Worm (Caenorhabditis elegans) whole organism, L4/young adult: ENCODE results near the gene hpa-1.

Experiments used
- W03F9.2 ChIP-seq: fragments of 150-350 bp; optimal IDR thresholded peaks from 2 replicates; lab custom pipeline; 2014; ENCODE audit warnings: missing biosample characterization, missing genetic modification characterization
- dao-5 ChIP-seq: sonication (generic microtip); optimal IDR thresholded peaks from 2 replicates; lab custom pipeline; 2016; ENCODE audit warnings: missing genotype, missing genetic modification characterization, moderate library complexity, missing compliant biosample characterization
- him-1 ChIP-seq: sonication (generic microtip); optimal IDR thresholded peaks from 2 replicates; lab custom pipeline; 2016; ENCODE audit warnings: missing genotype, missing genetic modification reagents, missing genetic modification characterization, missing compliant biosample characterization

Gene hpa-1

ce11 chrIV:16233028-16233427 is at the start of gene hpa-1, which contains the start of gene irld-39:
Gene hpa-1, minus strand, starts transcription at chrIV:16233128.
Gene irld-39, plus strand, starts transcription at chrIV:16233148.
- no peak for TF ChIP-seq dao-5
- no peak for TF ChIP-seq him-1
- TF ChIP-seq W03F9.2 (tag; lab: Kevin White, UChicago): no peak

DNA sequence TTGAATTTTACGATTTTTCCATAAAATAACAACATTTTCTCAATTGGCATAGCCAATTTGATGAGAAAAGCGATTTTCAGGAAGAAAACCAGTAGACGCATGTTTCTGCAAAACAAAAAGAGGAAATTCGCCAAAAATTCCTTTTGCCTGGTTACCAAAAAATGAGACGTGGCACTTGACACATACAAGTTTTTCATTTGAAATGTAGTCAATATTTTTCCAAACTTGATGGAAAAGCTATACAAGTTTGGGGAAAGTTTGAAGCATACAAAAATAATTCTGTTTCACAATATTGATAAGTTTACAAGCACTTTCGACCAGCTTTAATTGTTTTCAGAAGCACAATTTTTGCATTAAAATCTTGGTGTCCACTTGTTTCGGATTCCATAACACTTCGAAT is 47.7 kb upstream of the hpa-1 start, which contains the start of gene clec-191:
Gene clec-191 (minus strand): TSS at position 101 of the 400 bp plus-strand sequence.
- TF ChIP-seq W03F9.2 (tag; lab: Kevin White, UChicago) (no peak), him-1 (no peak), dao-5 (no peak)

- no peak for TF ChIP-seq W03F9.2 (tag; lab: Kevin White, UChicago)
- TF ChIP-seq him-1: no peak
- TF ChIP-seq dao-5: no peak
Observed at ce11 chrIV:16277902-16278301, 45.0 kb upstream of the hpa-1 start, which contains the start of gene ccch-2. Gene ccch-2, plus strand, starts transcription at chrIV:16278202.

ce11 chrIV:16277291-16277690 is 44.4 kb upstream of the hpa-1 start, which contains the start of gene F38C2.7:
Gene F38C2.7, minus strand, starts transcription at chrIV:16277391.
- TF ChIP-seq W03F9.2 (tag; lab: Kevin White, UChicago) (no peak), him-1 (no peak), dao-5 (no peak)

DNA sequence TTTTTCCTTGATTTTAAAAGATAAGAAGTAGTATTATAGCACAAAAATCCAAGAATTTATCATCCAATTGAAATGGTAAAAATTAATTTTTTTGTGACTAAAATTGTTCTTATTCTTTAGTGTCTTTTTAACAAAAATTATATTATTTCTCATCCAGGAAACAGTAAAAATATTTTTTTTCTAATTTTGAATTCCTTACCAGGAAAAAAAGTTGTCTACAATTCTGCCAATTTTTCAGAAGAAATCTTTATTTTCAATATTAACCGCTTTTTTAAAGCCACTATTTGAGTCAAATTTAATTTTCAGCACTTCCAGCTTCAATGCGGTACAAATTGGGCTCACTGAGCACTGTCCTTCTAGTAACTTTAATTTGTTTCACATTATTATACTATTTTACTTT is 38.0 kb upstream of the hpa-1 start, which contains the start of gene F38C2.4:
Gene F38C2.4 (plus strand): TSS at position 301 of the 400 bp plus-strand sequence.
- TF ChIP-seq W03F9.2 (tag; lab: Kevin White, UChicago) (no peak), dao-5 (no peak), him-1 (no peak)

DNA sequence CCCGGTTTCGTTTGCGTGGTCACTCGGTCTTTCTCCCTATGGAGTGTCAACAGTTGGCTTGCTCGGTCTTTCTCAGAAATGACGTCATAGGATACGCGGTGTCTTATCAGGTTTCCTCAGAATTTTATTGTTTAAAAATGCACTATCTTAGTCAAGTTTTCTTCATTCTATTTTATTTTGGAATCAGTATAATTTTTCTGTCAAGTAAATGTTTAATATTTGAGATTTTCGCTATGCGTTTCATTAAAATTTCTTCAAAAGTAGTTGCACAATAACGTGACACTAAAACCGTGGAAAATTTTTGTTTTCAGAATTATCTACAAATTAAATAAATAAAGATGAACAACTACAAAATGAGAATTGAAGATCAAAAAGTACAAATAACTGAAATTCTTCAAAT is 24.4 kb upstream of the hpa-1 start, which contains the start of gene hlh-31:
Gene hlh-31 (plus strand): TSS at position 301 of the 400 bp plus-strand sequence.
- TF ChIP-seq dao-5: no peak
- TF ChIP-seq him-1: no peak
- TF ChIP-seq W03F9.2 (tag; lab: Kevin White, UChicago): no peak

DNA sequence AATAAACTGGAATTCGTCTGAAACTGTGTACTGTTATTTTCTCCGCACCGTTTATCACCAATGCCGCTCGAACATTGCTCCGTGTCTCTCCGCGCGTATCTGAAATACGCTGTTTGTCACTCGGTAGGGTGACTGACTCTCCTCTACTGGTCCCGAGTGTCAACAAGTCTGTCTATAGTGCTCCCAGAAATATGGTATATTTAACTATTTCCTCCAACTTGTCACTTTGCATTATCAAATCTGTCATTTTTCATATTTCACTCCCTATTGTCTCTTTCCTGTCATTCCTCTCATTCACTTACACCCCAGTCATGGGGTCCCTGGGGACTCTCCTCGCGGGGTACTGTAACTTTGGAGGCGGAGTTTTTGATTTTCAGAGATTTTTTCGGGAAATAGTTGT is 21.5 kb upstream of the hpa-1 start, which contains the start of gene hlh-17:
Gene hlh-17 (plus strand): TSS at position 301 of the 400 bp plus-strand sequence.
- TF ChIP-seq W03F9.2 (tag; lab: Kevin White, UChicago) (no peak), him-1 (no peak), dao-5 (no peak)

DNA sequence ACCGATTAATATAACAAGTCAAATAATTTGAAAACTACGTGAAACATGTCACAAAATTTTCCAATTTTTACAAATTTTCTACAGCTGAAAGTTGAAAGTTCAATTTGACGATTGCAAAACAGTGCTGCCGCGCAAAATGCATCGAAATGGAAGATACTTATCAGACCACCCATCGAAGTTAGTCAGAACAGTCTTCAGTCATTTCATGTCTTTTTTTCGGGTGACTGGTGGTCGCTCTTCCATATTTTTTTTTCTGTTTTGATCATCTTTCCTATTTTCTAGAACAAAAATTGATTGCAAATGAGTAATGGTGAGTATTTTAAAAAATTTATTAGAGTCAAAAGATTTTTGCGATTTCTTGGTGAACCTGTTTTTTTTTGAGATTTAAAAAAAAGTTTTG is 14.2 kb upstream of the hpa-1 start, which contains the start of gene F38C2.1:
Gene F38C2.1 (plus strand): TSS at position 301 of the 400 bp plus-strand sequence.
- no peak for TF ChIP-seq W03F9.2 (tag; lab: Kevin White, UChicago)
- TF ChIP-seq him-1: no peak
- no peak for TF ChIP-seq dao-5

DNA sequence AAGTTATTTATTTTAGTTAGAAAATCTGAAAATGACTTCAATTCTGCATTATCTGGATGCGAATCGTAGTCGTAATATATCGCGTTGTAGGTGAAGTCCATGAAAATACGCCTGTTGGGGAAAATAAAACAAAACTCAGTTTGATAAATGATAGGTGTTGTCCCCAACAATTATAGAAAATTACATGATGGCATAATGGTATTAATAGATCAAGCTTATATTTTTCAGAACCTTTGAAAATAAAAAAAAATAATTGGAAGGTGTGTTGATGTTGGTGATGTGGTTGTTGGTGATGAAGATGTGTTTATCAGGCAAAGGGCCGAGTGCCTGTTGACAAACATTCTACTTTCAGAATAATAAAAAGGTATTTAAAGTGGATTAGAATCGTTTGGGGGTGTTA is 5.6 kb upstream of the hpa-1 start, which contains the start of gene srw-61:
Gene srw-61 (minus strand): TSS at position 101 of the 400 bp plus-strand sequence.
- no peak for TF ChIP-seq W03F9.2 (tag; lab: Kevin White, UChicago)
- TF ChIP-seq dao-5: no peak
- TF ChIP-seq him-1: no peak

DNA sequence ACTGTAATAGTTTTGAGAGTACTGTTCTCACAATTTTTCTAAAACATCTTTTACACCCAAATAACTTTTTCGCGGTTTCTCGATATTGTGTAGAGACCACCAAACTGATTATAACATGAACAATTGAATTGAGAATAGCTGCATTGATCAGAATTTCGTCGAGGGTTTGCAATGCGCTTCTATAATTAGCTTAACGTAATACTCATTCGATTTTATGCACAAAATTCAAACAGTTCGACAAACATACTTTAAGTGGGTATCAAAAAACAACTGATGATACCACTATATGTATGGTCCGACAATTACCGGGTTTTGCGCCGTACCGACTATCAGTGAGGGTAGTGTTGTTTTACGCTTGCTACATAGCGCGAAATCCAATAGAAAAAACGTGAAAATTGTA is 3.9 kb upstream of the hpa-1 start:
- TF ChIP-seq dao-5: no peak
- TF ChIP-seq W03F9.2 (tag; lab: Kevin White, UChicago): no peak
- TF ChIP-seq him-1: no peak

DNA sequence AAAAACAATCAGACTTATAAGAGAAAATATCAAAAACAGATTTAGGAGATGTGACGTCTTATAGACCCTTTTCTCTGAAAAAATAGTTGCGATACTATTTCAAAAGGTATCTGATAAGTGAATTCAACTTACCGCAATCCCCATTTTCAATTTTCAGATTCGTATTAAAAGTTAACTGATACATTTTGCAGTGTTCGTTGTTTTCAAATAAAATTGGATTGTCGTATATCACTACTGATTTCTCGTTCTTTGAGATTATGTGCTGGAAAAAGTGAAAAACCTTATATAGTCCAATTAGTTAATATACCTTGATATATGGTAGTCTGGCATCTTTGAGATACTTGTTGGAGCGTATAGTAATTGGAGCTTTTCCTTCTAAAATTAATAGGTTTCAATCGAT is 2.5 kb downstream of the hpa-1 start:
- TF ChIP-seq him-1: no peak
- TF ChIP-seq dao-5: no peak
- TF ChIP-seq W03F9.2 (tag; lab: Kevin White, UChicago): no peak

DNA sequence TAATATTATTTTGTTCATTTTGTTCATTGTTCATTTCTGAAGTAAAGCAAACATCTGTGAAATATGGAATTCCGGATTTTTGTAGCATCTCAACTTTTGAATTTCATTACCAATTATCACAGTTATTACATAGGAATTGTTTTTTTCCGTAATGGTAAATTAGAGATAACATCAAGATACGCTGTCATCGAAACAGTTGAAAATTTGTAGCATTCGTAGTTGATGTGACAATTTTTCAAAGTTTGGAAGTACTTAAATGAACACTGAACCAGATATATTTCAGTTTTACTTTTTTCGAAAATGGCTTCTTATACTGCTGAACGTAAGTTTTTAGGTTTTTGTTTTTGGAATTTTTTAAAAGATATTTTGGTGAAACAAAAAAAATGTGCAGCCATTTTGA is 7.2 kb downstream of the hpa-1 start, which contains the start of gene H25K10.4:
Gene H25K10.4 (plus strand): TSS at position 301 of the 400 bp plus-strand sequence.
- TF ChIP-seq W03F9.2 (tag; lab: Kevin White, UChicago) (no peak), him-1 (no peak), dao-5 (no peak)

DNA sequence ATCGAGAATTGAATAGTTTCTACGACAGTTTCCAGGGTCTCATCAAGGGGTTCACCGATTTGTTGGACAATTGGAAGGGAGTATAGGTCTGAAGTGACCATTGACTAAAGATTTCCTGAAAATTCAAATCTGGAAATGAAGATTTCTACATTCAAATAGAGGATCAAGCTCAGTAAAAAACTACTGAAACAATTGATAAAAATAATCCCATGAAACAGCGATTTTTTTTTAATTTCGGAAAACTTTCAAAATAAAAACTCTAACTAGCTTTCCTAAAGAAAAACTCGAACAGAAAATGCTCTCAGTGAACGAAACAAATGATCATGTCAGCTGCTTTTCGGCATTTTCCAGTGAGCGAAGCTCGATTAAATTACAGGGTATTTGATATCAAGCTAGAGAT is 11.4 kb downstream of the hpa-1 start, which contains the start of gene srv-11:
Gene srv-11 (minus strand): TSS at position 101 of the 400 bp plus-strand sequence.
- TF ChIP-seq dao-5 (no peak), him-1 (no peak), W03F9.2 (tag; lab: Kevin White, UChicago) (no peak)

- no peak for TF ChIP-seq W03F9.2 (tag; lab: Kevin White, UChicago)
- no peak for TF ChIP-seq dao-5
- no peak for TF ChIP-seq him-1
Observed at ce11 chrIV:16220688-16221087, 12.2 kb downstream of the hpa-1 start.

DNA sequence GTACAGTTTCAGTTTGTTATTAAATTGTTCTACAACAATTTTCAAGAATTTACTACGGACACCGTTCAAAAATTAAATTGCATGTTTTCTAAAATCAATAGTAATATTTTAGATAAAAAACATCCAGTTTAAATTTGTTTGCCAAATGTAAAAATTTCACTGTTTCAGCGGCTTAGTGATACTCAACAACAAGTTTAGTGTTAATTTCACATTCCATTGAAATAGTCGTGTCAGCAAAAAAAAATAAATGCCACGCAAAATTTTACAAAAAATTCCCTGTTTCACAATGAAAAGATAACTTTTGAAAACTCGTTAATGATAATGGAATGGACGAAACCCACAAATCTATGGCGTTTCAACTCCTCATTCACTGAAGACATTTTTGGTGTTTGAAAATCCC is 16.8 kb downstream of the hpa-1 start:
- TF ChIP-seq dao-5 (no peak), him-1 (no peak), W03F9.2 (tag; lab: Kevin White, UChicago) (no peak)

ce11 chrIV:16210913-16211312 is 22.0 kb downstream of the hpa-1 start, which contains the start of gene H25K10.2:
Gene H25K10.2, minus strand, starts transcription at chrIV:16211013.
- TF ChIP-seq dao-5 (no peak), W03F9.2 (tag; lab: Kevin White, UChicago) (no peak), him-1 (no peak)
